Worm (Caenorhabditis elegans): Measurements from ENCODE around the gene C44C11.6.

DNA sequence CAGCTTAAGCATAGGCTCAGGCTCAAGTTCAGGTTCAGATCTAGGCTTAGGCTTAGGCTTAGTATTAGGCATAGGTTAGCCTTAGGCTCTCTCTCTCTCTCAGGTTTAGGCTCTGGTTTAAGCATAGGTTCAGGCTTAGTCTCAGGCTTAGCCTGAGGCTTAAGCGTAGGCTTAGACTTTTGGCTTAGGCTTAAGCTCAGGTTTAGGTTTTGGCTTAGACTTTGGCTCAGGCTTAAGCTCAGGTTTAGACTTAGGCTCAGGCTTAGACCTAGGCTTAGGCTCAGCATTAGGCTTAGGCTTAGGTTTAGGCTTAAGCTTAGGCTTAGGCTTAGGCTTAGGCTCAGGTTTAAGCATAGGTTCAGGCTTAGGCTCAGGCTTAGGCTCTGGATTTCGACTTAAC lies 899 bp upstream of the C44C11.6 start:
- TF ChIP-seq unc-62 (GFP tag; optimal IDR thresholded peaks at IDR 0.05 in 1 of 2) (no peak), unc-62 (tag; optimal IDR thresholded peaks at IDR 0.05) (no peak), nhr-77 (tag; optimal IDR thresholded peaks at IDR 0.05) (no peak), ama-1 (optimal IDR thresholded peaks at IDR 0.05) (no peak)

Measured in whole organism, L4 larva.